Fruit fly (Drosophila melanogaster): Measurements from ENCODE around the gene Cp15.

Cp15 gene

dm6 chr3L:8741051-8741468 is 12.8 kb downstream of the Cp15 start (continued):
- TF ChIP-seq ap (GFP tag; IDR thresholded peaks at IDR 0.05) (0 out of 2 replicates have a peak, but pooled peaks have one; percentile 10), Rfx (GFP tag; IDR thresholded peaks at IDR 0.05) (peak; percentile 37; the same call in 1 of the 2 replicates), Optix (GFP tag; IDR thresholded peaks at IDR 0.05) (no peak), bigmax (GFP tag; optimal IDR thresholded peaks at IDR 0.05) (no peak), Elba2 (GFP tag; optimal IDR thresholded peaks at IDR 0.05) (no peak), sens (GFP tag) (peak; percentile 75), CG12155 (GFP tag; optimal IDR thresholded peaks at IDR 0.05) (no peak), CG31388 (GFP tag; optimal IDR thresholded peaks at IDR 0.05) (no peak), CG2116 (GFP tag; optimal IDR thresholded peaks at IDR 0.05) (peak; percentile 10), CG4707 (GFP tag; optimal IDR thresholded peaks at IDR 0.05) (peak; percentile 31), Dad (GFP tag; optimal IDR thresholded peaks at IDR 0.05) (no peak), CoRest (tag; optimal IDR thresholded peaks at IDR 0.05) (peak; percentile 5), CG4404 (GFP tag; IDR thresholded peaks at IDR 0.05) (no peak), ash1 (GFP tag; optimal IDR thresholded peaks at IDR 0.05) (no peak), vfl (GFP tag; optimal IDR thresholded peaks at IDR 0.05) (no peak), dati (GFP tag; IDR thresholded peaks at IDR 0.05) (no peak), Hsf (GFP tag; optimal IDR thresholded peaks at IDR 0.05) (no peak), CG5180 (GFP tag; optimal IDR thresholded peaks at IDR 0.05) (no peak), CG16779 (GFP tag; IDR thresholded peaks at IDR 0.05) (no peak), CG10267 (tag; optimal IDR thresholded peaks at IDR 0.05) (no peak), CG14710 (tag; optimal IDR thresholded peaks at IDR 0.05) (no peak), nau (GFP tag; optimal IDR thresholded peaks at IDR 0.05) (no peak), tap (tag; optimal IDR thresholded peaks at IDR 0.05) (no peak), CrebB (tag; optimal IDR thresholded peaks at IDR 0.05) (no peak), croc (GFP tag; conservative IDR thresholded peaks at IDR 0.05) (no peak), so (GFP tag; IDR thresholded peaks at IDR 0.05) (peak; percentile 93), sima (GFP tag; optimal IDR thresholded peaks at IDR 0.05) (no peak), CG14050 (GFP tag; IDR thresholded peaks at IDR 0.05) (peak; percentile 39; the same call in 2 of the 3 replicates), CG5953 (GFP tag; IDR thresholded peaks at IDR 0.05) (peak; percentile 43; the same call in 1 of the 2 replicates), disco-r (GFP tag; optimal IDR thresholded peaks at IDR 0.05) (no peak), Nf-YA (GFP tag; IDR thresholded peaks at IDR 0.05) (no peak), wdn (GFP tag; IDR thresholded peaks at IDR 0.05) (no peak), Dbx (GFP tag; IDR thresholded peaks at IDR 0.05) (no peak), Poxn (GFP tag; IDR thresholded peaks at IDR 0.05) (no peak), Hr51 (GFP tag; optimal IDR thresholded peaks at IDR 0.05) (no peak), CG8281 (tag; optimal IDR thresholded peaks at IDR 0.05) (no peak), Atf-2 (GFP tag; optimal IDR thresholded peaks at IDR 0.05) (no peak), CG11695 (GFP tag; IDR thresholded peaks at IDR 0.05) (no peak), gro (GFP tag; optimal IDR thresholded peaks at IDR 0.05) (no peak), CG33557 (GFP tag; optimal IDR thresholded peaks at IDR 0.05) (no peak), CG11247 (GFP tag; IDR thresholded peaks at IDR 0.05) (peak; percentile 27; the same call in 1 of the 2 replicates), pho (GFP tag; optimal IDR thresholded peaks at IDR 0.05) (no peak), grn (GFP tag; optimal IDR thresholded peaks at IDR 0.05) (no peak), CG4424 (GFP tag; optimal IDR thresholded peaks at IDR 0.05) (no peak), CG17359 (tag; optimal IDR thresholded peaks at IDR 0.05) (peak; percentile 31), YL-1 (GFP tag; optimal IDR thresholded peaks at IDR 0.05) (peak; percentile 5), jing (GFP tag; optimal IDR thresholded peaks at IDR 0.05) (no peak), ken (GFP tag; IDR thresholded peaks at IDR 0.05) (no peak), Awh (GFP tag; IDR thresholded peaks at IDR 0.05) (no peak), CG1602 (GFP tag; optimal IDR thresholded peaks at IDR 0.05) (no peak), CG3281 (GFP tag; optimal IDR thresholded peaks at IDR 0.05) (peak; percentile 70), nerfin-1 (tag; optimal IDR thresholded peaks at IDR 0.05) (no peak)

All from whole organism, embryonic.